Fruit fly (Drosophila melanogaster) whole organism, embryonic: ENCODE results near the gene mEFG1.

Experiments
- B-H1 ChIP-seq: fragments of 200-800 bp; sonication (Bioruptor generic); IDR thresholded peaks from 3 replicates; pipeline ENCODE4 v1.3.6; 2022; ENCODE audit warnings: missing biosample characterization, missing genetic modification characterization
- CG10431 ChIP-seq: fragments of 200-800 bp; sonication (Bioruptor generic); optimal IDR thresholded peaks from 3 replicates; lab custom pipeline; 2018; ENCODE audit warnings: missing biosample characterization, mild to moderate bottlenecking, missing genetic modification characterization
- CG10543 ChIP-seq: fragments of 200-800 bp; sonication (Bioruptor generic); optimal IDR thresholded peaks from 3 replicates; lab custom pipeline; 2017; ENCODE audit warnings: missing biosample characterization, mild to moderate bottlenecking, missing genetic modification characterization, moderate library complexity
- CG12104 ChIP-seq: fragments of 200-800 bp; sonication (Bioruptor generic); optimal IDR thresholded peaks from 3 replicates; lab custom pipeline; 2016; ENCODE audit warnings: missing biosample characterization, missing genetic modification characterization
- CG12942 ChIP-seq: fragments of 200-800 bp; sonication (Bioruptor generic); optimal IDR thresholded peaks from 3 replicates; lab custom pipeline; 2016; ENCODE audit warnings: missing biosample characterization, missing genetic modification characterization
- CG1603 ChIP-seq: fragments of 200-800 bp; sonication (Bioruptor generic); optimal IDR thresholded peaks from 2 replicates; lab custom pipeline; 2019; ENCODE audit warnings: missing biosample characterization, mild to moderate bottlenecking, missing genetic modification characterization, moderate library complexity
- CG17186 ChIP-seq: fragments of 200-800 bp; sonication (Bioruptor generic); optimal IDR thresholded peaks from 3 replicates; lab custom pipeline; 2017; ENCODE audit warnings: missing biosample characterization, missing genetic modification reagents, missing genetic modification characterization
- CG17361 ChIP-seq: fragments of 200-800 bp; sonication (Bioruptor generic); IDR thresholded peaks from 3 replicates; pipeline ENCODE4 v1.3.6; 2022; ENCODE audit warnings: missing biosample characterization, missing genetic modification characterization
- CG17829 ChIP-seq: fragments of 200-800 bp; optimal IDR thresholded peaks from 2 replicates; lab custom pipeline; 2019; ENCODE audit warnings: missing biosample characterization, mild to moderate bottlenecking, missing genetic modification characterization, moderate library complexity
- CG17912 ChIP-seq: fragments of 200-800 bp; sonication (Bioruptor generic); optimal IDR thresholded peaks from 2 replicates; lab custom pipeline; 2018; ENCODE audit warnings: missing biosample characterization, mild to moderate bottlenecking, missing genetic modification characterization
- CG1792 ChIP-seq: fragments of 200-800 bp; sonication (Bioruptor generic); optimal IDR thresholded peaks from 2 replicates; lab custom pipeline; 2016; ENCODE audit warnings: missing biosample characterization, missing genetic modification characterization
- CG1832 ChIP-seq: fragments of 200-800 bp; sonication (Bioruptor generic); optimal IDR thresholded peaks from 2 replicates; lab custom pipeline; 2017; ENCODE audit warnings: missing biosample characterization, mild to moderate bottlenecking, missing genetic modification characterization, inconsistent platforms
- CG18599 ChIP-seq: fragments of 200-800 bp; sonication (Bioruptor generic); optimal IDR thresholded peaks from 3 replicates; lab custom pipeline; 2017; ENCODE audit warnings: missing biosample characterization, missing genetic modification characterization, mild to moderate bottlenecking, moderate library complexity, missing genetic modification reagents
- CG2120 ChIP-seq: fragments of 200-800 bp; sonication (Bioruptor generic); optimal IDR thresholded peaks from 3 replicates; lab custom pipeline; 2016; ENCODE audit warnings: missing biosample characterization, missing genetic modification characterization
- CG34224 ChIP-seq: fragments of 200-800 bp; sonication (Bioruptor generic); IDR thresholded peaks from 3 replicates; pipeline ENCODE4 v1.3.6; 2022; ENCODE audit warnings: missing biosample characterization, missing genetic modification characterization; ENCODE audit not compliant: partially characterized antibody
- CG4424 ChIP-seq: fragments of 200-800 bp; sonication (Bioruptor generic); optimal IDR thresholded peaks from 3 replicates; lab custom pipeline; 2016; ENCODE audit warnings: missing biosample characterization, missing genetic modification characterization
- CG4707 ChIP-seq: fragments of 200-800 bp; sonication (Bioruptor generic); optimal IDR thresholded peaks from 2 replicates; lab custom pipeline; 2018; ENCODE audit warnings: missing biosample characterization, mild to moderate bottlenecking, missing genetic modification characterization, moderate library complexity
- CG6765 ChIP-seq: fragments of 200-800 bp; sonication (Bioruptor generic); optimal IDR thresholded peaks from 3 replicates; lab custom pipeline; 2017; ENCODE audit warnings: missing biosample characterization, mild to moderate bottlenecking, missing genetic modification characterization
- CG7271 ChIP-seq: fragments of 200-800 bp; sonication (Bioruptor generic); optimal IDR thresholded peaks from 2 replicates; lab custom pipeline; 2018; ENCODE audit warnings: missing biosample characterization, mild to moderate bottlenecking, missing genetic modification characterization, moderate library complexity
- CG8388 ChIP-seq: fragments of 200-800 bp; sonication (Bioruptor generic); optimal IDR thresholded peaks from 2 replicates; lab custom pipeline; 2019; ENCODE audit warnings: missing biosample characterization, mild to moderate bottlenecking, missing genetic modification characterization, moderate library complexity
- CG9437 ChIP-seq: fragments of 200-800 bp; sonication (Bioruptor generic); optimal IDR thresholded peaks from 2 replicates; lab custom pipeline; 2018; ENCODE audit warnings: missing biosample characterization, mild to moderate bottlenecking, missing genetic modification characterization
- CG9727 ChIP-seq: fragments of 200-800 bp; sonication (Bioruptor generic); optimal IDR thresholded peaks from 3 replicates; lab custom pipeline; 2017; ENCODE audit warnings: missing biosample characterization, mild to moderate bottlenecking, missing genetic modification characterization
- D ChIP-seq, 2 experiments: fragments of 200-800 bp in 1 of 2; fragments of >200 bp in 1 of 2; sonication (Bioruptor generic) in 1 of 2; optimal IDR thresholded peaks; 2 replicates in 1 of 2; 3 replicates in 1 of 2; lab custom pipeline; 2017; ENCODE audit warnings: mild to moderate bottlenecking in 1 of 2, missing biosample characterization in 1 of 2, missing genetic modification characterization in 1 of 2, missing genetic modification reagents in 1 of 2
- E2f1 ChIP-seq: fragments of 200-800 bp; sonication (Bioruptor generic); IDR thresholded peaks from 2 replicates; pipeline ENCODE4 v1.3.6; 2022; ENCODE audit warnings: missing biosample characterization, missing genetic modification characterization
- E2f2 ChIP-seq: fragments of 200-800 bp; sonication (Bioruptor generic); IDR thresholded peaks from 2 replicates; pipeline ENCODE4 v1.3.6; 2022; ENCODE audit warnings: missing biosample characterization, missing genetic modification characterization
- Fer2 ChIP-seq: fragments of 200-800 bp; sonication (Bioruptor generic); optimal IDR thresholded peaks from 2 replicates; lab custom pipeline; 2018; ENCODE audit warnings: missing biosample characterization, mild to moderate bottlenecking, missing genetic modification characterization, moderate library complexity
- H2.0 ChIP-seq: fragments of 200-800 bp; sonication (Bioruptor generic); IDR thresholded peaks from 2 replicates; pipeline ENCODE4 v1.3.6; 2022; ENCODE audit warnings: missing biosample characterization, missing genetic modification characterization
- Meics ChIP-seq: fragments of 200-800 bp; sonication (Bioruptor generic); optimal IDR thresholded peaks from 2 replicates; lab custom pipeline; 2017; ENCODE audit warnings: missing biosample characterization, mild to moderate bottlenecking, missing genetic modification characterization
- NFAT ChIP-seq: fragments of 200-800 bp; sonication (Bioruptor generic); IDR thresholded peaks from 2 replicates; pipeline ENCODE4 v1.3.6; 2022; ENCODE audit warnings: missing biosample characterization, missing genetic modification characterization
- Nf-YC ChIP-seq: fragments of 200-800 bp; optimal IDR thresholded peaks from 3 replicates; lab custom pipeline; 2019; ENCODE audit warnings: missing biosample characterization, mild to moderate bottlenecking, missing genetic modification characterization, moderate library complexity
- NfI ChIP-seq: fragments of 200-800 bp; sonication (Bioruptor generic); optimal IDR thresholded peaks from 3 replicates; lab custom pipeline; 2018; ENCODE audit warnings: missing biosample characterization, mild to moderate bottlenecking, missing genetic modification characterization, moderate library complexity
- Oli ChIP-seq: fragments of 200-800 bp; sonication (Bioruptor generic); optimal IDR thresholded peaks from 2 replicates; lab custom pipeline; 2018; ENCODE audit warnings: missing biosample characterization, mild to moderate bottlenecking, missing genetic modification characterization, moderate library complexity
- Opbp ChIP-seq: fragments of 200-800 bp; sonication (Bioruptor generic); IDR thresholded peaks from 3 replicates; pipeline ENCODE4 v1.3.6; 2022; ENCODE audit warnings: missing biosample characterization, missing genetic modification characterization; ENCODE audit not compliant: partially characterized antibody
- PHDP ChIP-seq: fragments of 200-800 bp; sonication (Bioruptor generic); optimal IDR thresholded peaks from 3 replicates; lab custom pipeline; 2018; ENCODE audit warnings: missing biosample characterization, mild to moderate bottlenecking, missing genetic modification characterization, moderate library complexity
- Rfx ChIP-seq: fragments of 200-800 bp; sonication (Bioruptor generic); IDR thresholded peaks from 2 replicates; pipeline ENCODE4 v1.3.6; 2022; ENCODE audit warnings: missing biosample characterization, missing genetic modification characterization
- Sin3A ChIP-seq: fragments of >200 bp; optimal IDR thresholded peaks from 2 replicates; lab custom pipeline; 2018
- Sry-β ChIP-seq: fragments of 200-800 bp; sonication (Bioruptor generic); optimal IDR thresholded peaks from 2 replicates; lab custom pipeline; 2018; ENCODE audit warnings: missing biosample characterization, mild to moderate bottlenecking, missing genetic modification characterization, moderate library complexity
- ash1 ChIP-seq: fragments of 200-800 bp; sonication (Bioruptor generic); optimal IDR thresholded peaks from 2 replicates; lab custom pipeline; 2018; ENCODE audit warnings: missing biosample characterization, mild to moderate bottlenecking, missing genetic modification characterization
- ato ChIP-seq: fragments of 200-800 bp; sonication (Bioruptor generic); IDR thresholded peaks from 2 replicates; pipeline ENCODE4 v1.3.6; 2022; ENCODE audit warnings: missing biosample characterization, missing genetic modification characterization; ENCODE audit not compliant: partially characterized antibody
- cato ChIP-seq: fragments of 200-800 bp; sonication (Bioruptor generic); optimal IDR thresholded peaks from 2 replicates; lab custom pipeline; 2016; ENCODE audit warnings: missing biosample characterization, missing genetic modification characterization, borderline replicate concordance
- chm ChIP-seq: fragments of 200-800 bp; sonication (Bioruptor generic); IDR thresholded peaks from 2 replicates; pipeline ENCODE4 v1.3.6; 2022; ENCODE audit warnings: missing biosample characterization, missing genetic modification characterization
- disco-r ChIP-seq: fragments of 200-800 bp; sonication (Bioruptor generic); optimal IDR thresholded peaks from 2 replicates; lab custom pipeline; 2016; ENCODE audit warnings: missing biosample characterization, missing genetic modification characterization
- emc ChIP-seq: fragments of 200-800 bp; sonication (Bioruptor generic); optimal IDR thresholded peaks from 2 replicates; lab custom pipeline; 2016; ENCODE audit warnings: missing biosample characterization, missing genetic modification characterization
- ind ChIP-seq: fragments of 200-800 bp; sonication (Bioruptor generic); optimal IDR thresholded peaks from 3 replicates; lab custom pipeline; 2016; ENCODE audit warnings: missing biosample characterization, missing genetic modification characterization
- insv ChIP-seq, 2 experiments: fragments of 200-800 bp; sonication (Bioruptor generic); optimal IDR thresholded peaks; 3 replicates each; lab custom pipeline; 2016 to 2018; ENCODE audit warnings: missing biosample characterization in 2 of 2, missing genetic modification characterization in 2 of 2
- lab ChIP-seq: fragments of 200-800 bp; sonication (Bioruptor generic); optimal IDR thresholded peaks from 3 replicates; lab custom pipeline; 2017; ENCODE audit warnings: missing biosample characterization, missing genetic modification characterization, mild to moderate bottlenecking, moderate library complexity, missing genetic modification reagents
- oc ChIP-seq: fragments of 200-800 bp; sonication (Bioruptor generic); optimal IDR thresholded peaks from 2 replicates; lab custom pipeline; 2018; ENCODE audit warnings: missing biosample characterization, mild to moderate bottlenecking, missing genetic modification characterization, moderate library complexity
- p53 ChIP-seq: fragments of 200-800 bp; sonication (Bioruptor generic); optimal IDR thresholded peaks from 2 replicates; lab custom pipeline; 2016; ENCODE audit warnings: missing biosample characterization, missing genetic modification characterization
- sd ChIP-seq: fragments of 200-800 bp; sonication (Bioruptor generic); optimal IDR thresholded peaks from 3 replicates; lab custom pipeline; 2018; ENCODE audit warnings: missing biosample characterization, mild to moderate bottlenecking, missing genetic modification characterization, moderate library complexity
- twi ChIP-seq: fragments of 200-800 bp; optimal IDR thresholded peaks from 2 replicates; lab custom pipeline; 2019; ENCODE audit warnings: missing biosample characterization, mild to moderate bottlenecking, missing genetic modification characterization, moderate library complexity

mEFG1 gene

DNA sequence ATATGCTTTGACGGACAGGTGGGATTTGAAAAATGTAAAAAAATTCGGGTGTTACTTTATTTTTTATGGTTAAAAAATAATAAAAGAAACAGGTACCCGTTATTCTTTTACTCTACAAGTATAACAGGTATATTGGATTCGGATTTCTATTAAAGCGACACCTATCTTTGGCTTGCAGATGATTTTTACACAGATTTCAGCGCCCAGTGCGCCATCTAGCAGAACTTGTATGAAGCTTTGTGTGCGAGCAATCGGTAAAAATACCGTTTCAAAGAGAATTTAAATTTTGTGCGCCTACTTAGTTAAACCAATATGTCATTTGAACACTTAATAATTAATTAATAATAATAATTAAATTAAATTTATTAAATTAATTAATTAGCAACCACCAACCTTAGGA lies 35.2 kb upstream of the mEFG1 start (continued):
- peak; percentile 39; the same call in 1 of the 2 replicates for TF ChIP-seq E2f1 (GFP tag; lab: Robert Waterston, UW)
- TF ChIP-seq CG6765 (GFP tag; lab: Kevin White, UChicago): no peak
- no peak for TF ChIP-seq B-H1
- TF ChIP-seq CG7271 (tag; lab: Kevin White, UChicago): no peak
- TF ChIP-seq CG17912: peak; percentile 52
- no peak for TF ChIP-seq CG10431 (GFP tag; lab: Kevin White, UChicago)
- peak; percentile 53; the same call in 1 of the 3 replicates for TF ChIP-seq Opbp (GFP tag; lab: Robert Waterston, UW)
- peak; percentile 50 for TF ChIP-seq CG2120 (GFP tag; lab: Kevin White, UChicago)
- peak; percentile 71 for TF ChIP-seq NFAT (GFP tag; lab: Robert Waterston, UW)
- TF ChIP-seq Sry-β (GFP tag; lab: Kevin White, UChicago): no peak
- no peak for TF ChIP-seq ato (GFP tag; lab: Robert Waterston, UW)
- peak; percentile 31; the same call in 1 of the 2 replicates for TF ChIP-seq H2.0 (GFP tag; lab: Robert Waterston, UW)
- TF ChIP-seq CG12942: peak; percentile 10
- TF ChIP-seq twi: peak; percentile 20
- peak; percentile 86 for TF ChIP-seq E2f2 (GFP tag; lab: Robert Waterston, UW)
- peak; percentile 22 for TF ChIP-seq cato (GFP tag; lab: Kevin White, UChicago)
- TF ChIP-seq insv (GFP tag; optimal IDR thresholded peaks at IDR 0.05; lab: Kevin White, UChicago): peak in 1 of 2 experiments; percentile 42
- peak; percentile 84 for TF ChIP-seq Rfx (GFP tag; lab: Robert Waterston, UW)
- TF ChIP-seq sd (tag; lab: Kevin White, UChicago): no peak
- no peak for TF ChIP-seq CG12104
- peak; percentile 71 for TF ChIP-seq NfI (GFP tag; lab: Kevin White, UChicago)
- peak; percentile 31 for TF ChIP-seq ind (GFP tag; lab: Kevin White, UChicago)
- no peak for TF ChIP-seq emc (GFP tag; lab: Kevin White, UChicago)
- TF ChIP-seq CG17186 (GFP tag; lab: Kevin White, UChicago): no peak
- peak; percentile 27 for TF ChIP-seq Nf-YC (tag; lab: Kevin White, UChicago)
- no peak for TF ChIP-seq CG1792
- peak; percentile 67 for TF ChIP-seq CG17829 (tag; lab: Kevin White, UChicago)
- peak; percentile 60 for TF ChIP-seq Meics
- no peak for TF ChIP-seq CG8388 (GFP tag; lab: Kevin White, UChicago)
- TF ChIP-seq lab: peak; percentile 31
- no peak for TF ChIP-seq p53 (GFP tag; lab: Kevin White, UChicago)
- TF ChIP-seq CG1832 (GFP tag; lab: Kevin White, UChicago): no peak
- TF ChIP-seq oc (tag; lab: Kevin White, UChicago): no peak
- no peak for TF ChIP-seq CG10543 (GFP tag; lab: Kevin White, UChicago)
- TF ChIP-seq Fer2 (tag; lab: Kevin White, UChicago): peak; percentile 1
- peak; percentile 30 for TF ChIP-seq Oli
- TF ChIP-seq CG18599 (GFP tag; lab: Kevin White, UChicago): no peak
- no peak for TF ChIP-seq CG9727 (GFP tag; lab: Kevin White, UChicago)
- TF ChIP-seq chm: no peak
- TF ChIP-seq ash1: no peak
- peak; percentile 54 for TF ChIP-seq PHDP (tag; lab: Kevin White, UChicago)
- TF ChIP-seq Sin3A (lab: Kevin White, UChicago): no peak
- TF ChIP-seq CG9437 (GFP tag; lab: Kevin White, UChicago): no peak
- no peak for TF ChIP-seq CG4707 (GFP tag; lab: Kevin White, UChicago)
- no peak for TF ChIP-seq D (optimal IDR thresholded peaks at IDR 0.05; lab: Kevin White, UChicago)
- no peak for TF ChIP-seq D (GFP tag; optimal IDR thresholded peaks at IDR 0.05; lab: Kevin White, UChicago)
- peak; percentile 54; the same call in 2 of the 3 replicates for TF ChIP-seq CG17361 (GFP tag; lab: Robert Waterston, UW)
- peak; percentile 13 for TF ChIP-seq disco-r (GFP tag; lab: Kevin White, UChicago)
- peak; percentile 53 for TF ChIP-seq CG1603 (tag; lab: Kevin White, UChicago)
- peak; percentile 54 for TF ChIP-seq CG4424 (GFP tag; lab: Kevin White, UChicago)
- no peak for TF ChIP-seq CG34224 (GFP tag; lab: Robert Waterston, UW)
